Worm (Caenorhabditis elegans) whole organism, young adult: ENCODE results near the gene F22E12.3.

Source experiments
- F10E7.11 ChIP-seq: sonication (generic microtip); optimal IDR thresholded peaks from 2 replicates; lab custom pipeline; 2017; ENCODE audit warnings: mild to moderate bottlenecking, missing genetic modification characterization, moderate library complexity, missing compliant biosample characterization
- F49E8.2 ChIP-seq: sonication (generic microtip); optimal IDR thresholded peaks from 3 replicates; lab custom pipeline; 2017; ENCODE audit warnings: missing genetic modification characterization, mild to moderate bottlenecking, missing compliant biosample characterization, antibody characterized with exemption, moderate library complexity; ENCODE audit not compliant: insufficient read depth
- mel-28 ChIP-seq: sonication (generic microtip); optimal IDR thresholded peaks from 2 replicates; lab custom pipeline; 2016; ENCODE audit warnings: borderline replicate concordance, mild to moderate bottlenecking, missing genetic modification characterization, missing compliant biosample characterization
- nfya-1 ChIP-seq: sonication (generic microtip); optimal IDR thresholded peaks from 2 replicates; lab custom pipeline; 2017; ENCODE audit warnings: antibody characterized with exemption, missing compliant biosample characterization, missing genetic modification characterization, borderline replicate concordance; ENCODE audit not compliant: insufficient read depth
- unc-62 ChIP-seq: fragments of 150-350 bp; optimal IDR thresholded peaks from 2 replicates; lab custom pipeline; 2014; ENCODE audit warnings: missing biosample characterization, missing genetic modification reagents, missing genetic modification characterization

DNA sequence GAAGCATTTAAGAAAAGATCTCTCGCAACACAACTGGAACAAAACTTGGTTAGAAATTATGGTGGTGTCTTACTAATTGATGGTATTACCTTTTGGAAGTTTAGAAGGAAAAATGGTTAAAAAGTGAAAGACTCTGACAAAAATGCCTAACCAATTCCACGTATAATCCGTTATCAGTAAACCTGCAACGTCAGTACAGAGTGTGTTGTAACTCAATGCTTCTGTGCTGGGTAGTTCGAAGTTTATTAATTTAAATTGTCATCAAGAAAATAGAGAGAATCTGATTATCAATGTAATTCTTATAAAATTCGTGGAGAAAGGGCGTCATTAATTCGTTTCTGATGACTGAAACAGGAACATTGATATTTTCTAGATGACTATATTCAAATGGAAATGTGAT, 28.0 kb downstream of the F22E12.3 start:
- TF ChIP-seq F49E8.2 (tag; lab: Kevin White, UChicago) (no peak), nfya-1 (no peak), mel-28 (tag; lab: Kevin White, UChicago) (no peak), F10E7.11 (tag; lab: Kevin White, UChicago) (no peak), unc-62 (GFP tag; lab: Kevin White, UChicago) (no peak)
